Worm (Caenorhabditis elegans): ENCODE measurements around the gene srh-41.

srh-41 gene

ce11 chrII:14276409-14276808 lies 10.8 kb downstream of the srh-41 start, which contains the start of gene Y54G11A.3:
TSS of gene Y54G11A.3 (plus strand) at chrII:14276621.
- TF ChIP-seq snu-23 (GFP tag; optimal IDR thresholded peaks at IDR 0.05) = no peak
- TF ChIP-seq mef-2 (tag; optimal IDR thresholded peaks at IDR 0.05) = no peak
- no peak for TF ChIP-seq sup-37 (GFP tag; optimal IDR thresholded peaks at IDR 0.05)
- no peak for TF ChIP-seq lin-13 (GFP tag; optimal IDR thresholded peaks at IDR 0.05)
- no peak for TF ChIP-seq alr-1 (tag; optimal IDR thresholded peaks at IDR 0.05; ENCODE audit: borderline replicate concordance)
- TF ChIP-seq elt-2 (tag; optimal IDR thresholded peaks at IDR 0.05) = no peak
- TF ChIP-seq nhr-84 (tag; optimal IDR thresholded peaks at IDR 0.05) = no peak
- TF ChIP-seq ceh-8 (GFP tag; optimal IDR thresholded peaks at IDR 0.05) = no peak
- TF ChIP-seq fos-1 (tag; optimal IDR thresholded peaks at IDR 0.05) = no peak
- TF ChIP-seq fkh-10 (GFP tag; optimal IDR thresholded peaks at IDR 0.05) = no peak
- no peak for TF ChIP-seq nhr-12 (tag; optimal IDR thresholded peaks at IDR 0.05)
- TF ChIP-seq isw-1 (GFP tag; IDR thresholded peaks at IDR 0.05) = no peak
- no peak for TF ChIP-seq nhr-237 (tag; optimal IDR thresholded peaks at IDR 0.05)
- no peak for TF ChIP-seq blmp-1 (tag; optimal IDR thresholded peaks at IDR 0.05)
- no peak for TF ChIP-seq nhr-76 (tag; optimal IDR thresholded peaks at IDR 0.05)
- TF ChIP-seq dpl-1 (GFP tag; optimal IDR thresholded peaks at IDR 0.05) = no peak
- TF ChIP-seq sptf-1 (tag; optimal IDR thresholded peaks at IDR 0.05) = no peak
- no peak for TF ChIP-seq nhr-47 (tag; optimal IDR thresholded peaks at IDR 0.05)
- no peak for TF ChIP-seq lsy-2 (tag; optimal IDR thresholded peaks at IDR 0.05)
- TF ChIP-seq vab-15 (tag; optimal IDR thresholded peaks at IDR 0.05) = no peak

DNA sequence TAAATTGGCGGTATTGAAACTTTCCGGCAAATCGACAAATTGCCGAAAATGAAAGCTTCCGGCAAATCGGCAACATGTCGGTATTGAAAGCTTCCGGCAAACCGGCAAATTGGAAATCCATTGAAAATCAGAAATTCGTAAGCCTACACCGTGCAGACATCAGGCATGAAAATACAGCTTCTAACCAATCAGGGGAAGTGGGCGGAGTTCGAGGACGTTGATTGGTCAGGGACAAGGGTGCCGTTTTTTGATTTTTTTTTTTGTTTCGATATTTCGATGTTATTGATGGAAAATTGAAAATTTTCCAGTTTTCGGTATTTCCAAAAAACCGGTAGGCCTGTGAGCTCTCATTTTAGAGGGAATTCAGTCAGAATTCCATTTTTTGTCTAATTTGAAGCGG lies 17.3 kb downstream of the srh-41 start:
- TF ChIP-seq jun-1 (tag; optimal IDR thresholded peaks at IDR 0.05) = no peak
- TF ChIP-seq irx-1 (tag; optimal IDR thresholded peaks at IDR 0.05) = no peak
- TF ChIP-seq mab-9 (GFP tag; IDR thresholded peaks at IDR 0.05) = no peak
- no peak for TF ChIP-seq zip-4 (GFP tag; optimal IDR thresholded peaks at IDR 0.05)
- TF ChIP-seq nhr-84 (tag; optimal IDR thresholded peaks at IDR 0.05) = no peak
- no peak for TF ChIP-seq isw-1 (GFP tag; IDR thresholded peaks at IDR 0.05)
- no peak for TF ChIP-seq nhr-237 (tag; optimal IDR thresholded peaks at IDR 0.05)

ce11 chrII:14269142-14269593 lies 18.0 kb downstream of the srh-41 start, which contains the start of gene Y54G11A.1:
TSS of gene Y54G11A.1 (minus strand) at chrII:14269192.
- no peak for TF ChIP-seq ets-5 (GFP tag; IDR thresholded peaks at IDR 0.05)
- no peak for TF ChIP-seq isw-1 (GFP tag; IDR thresholded peaks at IDR 0.05)
- no peak for TF ChIP-seq mep-1 (tag; optimal IDR thresholded peaks at IDR 0.05)
- TF ChIP-seq egl-27 (tag; optimal IDR thresholded peaks at IDR 0.05) = no peak
- no peak for TF ChIP-seq tbx-2 (tag; optimal IDR thresholded peaks at IDR 0.05)

- TF ChIP-seq egl-13 (tag; optimal IDR thresholded peaks at IDR 0.05) = no peak
Observed at ce11 chrII:14257943-14258342, 29.2 kb downstream of the srh-41 start.

DNA sequence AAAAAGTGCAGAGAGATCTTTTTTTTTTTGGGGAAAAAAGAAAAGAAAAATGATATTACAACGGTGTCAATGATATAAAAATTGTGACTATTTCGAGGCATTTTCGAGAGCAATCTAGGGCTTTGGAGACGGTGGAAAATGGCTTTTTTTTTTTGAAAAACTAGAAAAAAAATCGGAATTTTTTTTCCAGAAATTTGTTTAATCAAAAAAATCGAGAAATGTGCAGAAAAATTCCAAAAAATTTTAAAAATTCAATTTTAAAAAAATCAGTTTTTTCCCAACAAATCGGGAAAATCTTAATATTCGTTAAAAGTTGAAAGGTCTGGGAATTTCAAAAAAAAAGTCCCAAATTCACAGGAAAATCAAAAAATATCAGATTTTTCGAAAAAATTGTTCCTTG lies 30.4 kb downstream of the srh-41 start, which contains the start of gene Y54G11A.19:
Y54G11A.19 (minus strand) TSS at position 101 of the 400 bp plus-strand sequence.
- TF ChIP-seq rnt-1 (tag; optimal IDR thresholded peaks at IDR 0.05) (no peak), nhr-12 (tag; optimal IDR thresholded peaks at IDR 0.05) (no peak), ceh-82 (tag; optimal IDR thresholded peaks at IDR 0.05) (no peak), nhr-28 (tag; optimal IDR thresholded peaks at IDR 0.05) (no peak), efl-3 (GFP tag; optimal IDR thresholded peaks at IDR 0.05) (no peak), lin-13 (GFP tag; optimal IDR thresholded peaks at IDR 0.05) (no peak), ets-5 (GFP tag; IDR thresholded peaks at IDR 0.05) (no peak), elt-2 (tag; optimal IDR thresholded peaks at IDR 0.05) (no peak), skn-1 (tag; optimal IDR thresholded peaks at IDR 0.05) (no peak), ceh-88 (GFP tag; IDR thresholded peaks at IDR 0.05) (no peak), fkh-10 (GFP tag; optimal IDR thresholded peaks at IDR 0.05) (no peak), nhr-20 (tag; optimal IDR thresholded peaks at IDR 0.05) (no peak), nhr-237 (tag; optimal IDR thresholded peaks at IDR 0.05) (no peak), swsn-7 (tag; optimal IDR thresholded peaks at IDR 0.05) (no peak)

Measured in whole organism, L1 larva.